Worm (Caenorhabditis elegans) whole organism, L4 larva: Measurements from ENCODE around the gene F28C10.3.

Experiments used
- F10B5.3 ChIP-seq: sonication (generic microtip); optimal IDR thresholded peaks from 2 replicates; lab custom pipeline; 2016; ENCODE audit warnings: mild to moderate bottlenecking, missing genetic modification characterization, missing compliant biosample characterization
- Y5F2A.4 ChIP-seq: fragments of 200-800 bp; sonication (Bioruptor generic); optimal IDR thresholded peaks from 2 replicates; lab custom pipeline; 2018; ENCODE audit warnings: mild to moderate bottlenecking, missing genetic modification characterization, missing compliant biosample characterization
- aly-2 ChIP-seq: sonication (generic microtip); optimal IDR thresholded peaks from 2 replicates; lab custom pipeline; 2018; ENCODE audit warnings: missing biosample characterization, missing genetic modification characterization
- jun-1 ChIP-seq: fragments of 150-350 bp; optimal IDR thresholded peaks from 2 replicates; lab custom pipeline; 2014; ENCODE audit warnings: missing biosample characterization, missing genetic modification reagents, missing genetic modification characterization
- lsy-2 ChIP-seq, 2 experiments: fragments of 150-350 bp in 1 of 2; sonication (generic microtip) in 1 of 2; optimal IDR thresholded peaks; 2 replicates each; lab custom pipeline; 2014 to 2017; ENCODE audit warnings: missing biosample characterization in 2 of 2, missing genetic modification characterization in 2 of 2
- madf-9 ChIP-seq: fragments of 200-800 bp; sonication (Bioruptor generic); conservative IDR thresholded peaks from 2 replicates; pipeline ENCODE4 v1.3.6; 2022; ENCODE audit warnings: missing genetic modification reagents, missing genetic modification characterization, missing compliant biosample characterization
- mxl-3 ChIP-seq: fragments of 200-800 bp; sonication (Bioruptor generic); optimal IDR thresholded peaks from 2 replicates; lab custom pipeline; 2018; ENCODE audit warnings: mild to moderate bottlenecking, missing genetic modification characterization, missing compliant biosample characterization
- nhr-10 ChIP-seq: fragments of 150-350 bp; optimal IDR thresholded peaks from 2 replicates; lab custom pipeline; 2014; ENCODE audit warnings: missing biosample characterization, missing genetic modification characterization
- nhr-76 ChIP-seq: fragments of 150-350 bp; optimal IDR thresholded peaks from 2 replicates; lab custom pipeline; 2014; ENCODE audit warnings: missing biosample characterization, missing genetic modification characterization
- pha-4 ChIP-seq, 2 experiments: fragments of 150-350 bp in 1 of 2; fragments of 200-800 bp in 1 of 2; sonication (Bioruptor generic) in 1 of 2; IDR thresholded peaks in 1 of 2; optimal IDR thresholded peaks in 1 of 2; 2 replicates each; pipeline versions ENCODE4 v1.3.6 to Lab custom; 2014 to 2022; ENCODE audit warnings: missing genetic modification characterization in 2 of 2, missing genetic modification reagents in 2 of 2, missing biosample characterization in 1 of 2, missing compliant biosample characterization in 1 of 2
- sdz-12 ChIP-seq: fragments of 200-800 bp; sonication (Bioruptor generic); optimal IDR thresholded peaks from 2 replicates; lab custom pipeline; 2018; ENCODE audit warnings: mild to moderate bottlenecking, missing genetic modification characterization, missing compliant biosample characterization
- skn-1 ChIP-seq: fragments of 150-350 bp; optimal IDR thresholded peaks from 2 replicates; lab custom pipeline; 2014; ENCODE audit warnings: missing biosample characterization, missing genetic modification characterization
- zag-1 ChIP-seq: fragments of 150-350 bp; optimal IDR thresholded peaks from 2 replicates; lab custom pipeline; 2014; ENCODE audit warnings: missing biosample characterization, missing genetic modification characterization

DNA sequence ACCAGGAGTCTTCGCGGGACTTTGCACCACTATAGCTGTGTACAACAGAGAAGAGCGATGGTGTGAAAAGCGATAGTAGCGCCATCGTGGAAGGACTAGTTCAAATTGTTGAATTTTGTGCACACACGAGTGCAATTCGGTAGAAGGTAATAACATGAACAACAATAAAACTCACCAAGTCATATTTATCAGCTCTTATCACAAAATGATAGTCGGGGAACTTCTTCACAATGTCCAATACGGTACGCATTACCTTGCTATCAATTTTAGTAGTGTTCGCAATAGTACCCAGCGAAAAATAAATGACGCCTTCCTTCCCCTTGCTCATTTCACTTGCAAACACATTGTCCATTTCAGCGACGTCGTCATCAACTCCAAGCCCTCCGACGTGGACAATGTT lies 8.0 kb downstream of the F28C10.3 start:
- TF ChIP-seq nhr-10 (tag; lab: Kevin White, UChicago) (no peak), zag-1 (tag; lab: Kevin White, UChicago) (no peak), nhr-76 (tag; lab: Kevin White, UChicago) (no peak), jun-1 (no peak), skn-1 (tag; lab: Kevin White, UChicago) (no peak), lsy-2 (tag; optimal IDR thresholded peaks at IDR 0.05; lab: Kevin White, UChicago) (no peak), aly-2 (no peak), madf-9 (no peak), sdz-12 (GFP tag; lab: Kevin White, UChicago) (no peak), pha-4 (GFP tag; IDR thresholded peaks at IDR 0.05; lab: Robert Waterston, UW) (no peak), pha-4 (tag; optimal IDR thresholded peaks at IDR 0.05; lab: Kevin White, UChicago) (no peak), F10B5.3 (tag; lab: Kevin White, UChicago) (no peak), mxl-3 (GFP tag; lab: Kevin White, UChicago) (no peak), Y5F2A.4 (no peak)
